Worm (Caenorhabditis elegans) whole organism, young adult: ENCODE results near the gene H10E21.4.

ENCODE experiments used
- B0261.1 ChIP-seq: sonication (generic microtip); optimal IDR thresholded peaks from 2 replicates; lab custom pipeline; 2016; ENCODE audit warnings: mild to moderate bottlenecking, missing genetic modification characterization, moderate library complexity, missing compliant biosample characterization
- F57C9.4 ChIP-seq: sonication (generic microtip); optimal IDR thresholded peaks from 2 replicates; lab custom pipeline; 2017; ENCODE audit warnings: mild to moderate bottlenecking, missing genetic modification characterization, missing compliant biosample characterization
- Y67H2A.10 ChIP-seq: fragments of 200-800 bp; sonication (Bioruptor generic); conservative IDR thresholded peaks from 2 replicates; pipeline ENCODE4 v1.3.6; 2022; ENCODE audit warnings: missing genetic modification reagents, missing genetic modification characterization, missing compliant biosample characterization
- pha-4 ChIP-seq: fragments of 150-350 bp; sonication (generic microtip); optimal IDR thresholded peaks from 2 replicates; lab custom pipeline; 2014; ENCODE audit warnings: missing biosample characterization, missing genetic modification reagents, missing genetic modification characterization
- unc-62 ChIP-seq: fragments of 150-350 bp; optimal IDR thresholded peaks from 2 replicates; lab custom pipeline; 2014; ENCODE audit warnings: missing biosample characterization, missing genetic modification reagents, missing genetic modification characterization

ce11 chrIII:15224-15822, 4.2 kb downstream of the H10E21.4 start, which contains the start of gene H10E21.1:
- TF ChIP-seq F57C9.4 (tag; lab: Kevin White, UChicago), result no peak
- no peak for TF ChIP-seq B0261.1 (tag; lab: Kevin White, UChicago)
- no peak for TF ChIP-seq pha-4
- TF ChIP-seq unc-62 (GFP tag; lab: Kevin White, UChicago), result no peak
- no peak for TF ChIP-seq Y67H2A.10 (GFP tag; lab: Robert Waterston, UW)
